Worm (Caenorhabditis elegans): ENCODE measurements around the gene otub-3.

Gene otub-3

ce11 chrIV:8764567-8764966 is 36.6 kb downstream of the otub-3 start, which contains the start of gene cdc-50.B:
Gene cdc-50.B (plus strand): TSS chrIV:8764867.
- no peak for TF ChIP-seq skn-1 (tag; optimal IDR thresholded peaks at IDR 0.05)
- no peak for TF ChIP-seq nhr-21 (tag; optimal IDR thresholded peaks at IDR 0.05)
- no peak for TF ChIP-seq sma-9 (GFP tag; optimal IDR thresholded peaks at IDR 0.05)
- TF ChIP-seq sma-9 (tag; optimal IDR thresholded peaks at IDR 0.05): no peak
- no peak for TF ChIP-seq blmp-1 (tag; optimal IDR thresholded peaks at IDR 0.05; ENCODE audit: insufficient read depth)
- no peak for TF ChIP-seq nhr-237 (tag; optimal IDR thresholded peaks at IDR 0.05)
- TF ChIP-seq unc-55 (GFP tag; optimal IDR thresholded peaks at IDR 0.05): no peak
- TF ChIP-seq mbf-1 (tag; optimal IDR thresholded peaks at IDR 0.05): no peak
- no peak for TF ChIP-seq nhr-129 (tag; optimal IDR thresholded peaks at IDR 0.05)
- TF ChIP-seq lin-13 (GFP tag; optimal IDR thresholded peaks at IDR 0.05): no peak
- no peak for TF ChIP-seq ceh-82 (tag; optimal IDR thresholded peaks at IDR 0.05)
- no peak for TF ChIP-seq nhr-10 (tag; optimal IDR thresholded peaks at IDR 0.05)
- TF ChIP-seq nhr-11 (tag; optimal IDR thresholded peaks at IDR 0.05): no peak
- TF ChIP-seq fos-1 (tag; optimal IDR thresholded peaks at IDR 0.05): no peak
- no peak for TF ChIP-seq nhr-77 (tag; optimal IDR thresholded peaks at IDR 0.05)

DNA sequence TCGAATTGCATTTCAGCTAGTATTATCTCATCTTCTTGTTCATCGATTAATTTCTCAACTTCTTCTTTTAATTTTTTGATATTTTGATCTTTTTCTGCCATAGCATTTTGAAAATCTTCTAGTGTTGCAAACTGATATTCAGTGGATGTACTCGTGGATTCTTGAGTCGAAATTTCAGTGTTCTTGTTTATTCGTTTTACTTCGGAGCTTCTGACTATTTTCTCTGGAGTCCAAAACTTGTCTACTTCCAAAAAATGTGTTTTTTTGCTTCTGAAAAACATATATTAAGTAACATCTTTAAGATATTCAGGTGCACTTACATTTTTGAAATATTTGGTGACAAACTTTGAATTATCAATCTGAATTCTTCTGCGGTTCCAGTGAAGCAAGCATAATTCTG is 41.6 kb downstream of the otub-3 start, which contains the start of gene F20C5.5:
TSS of gene F20C5.5 (minus strand) at position 101 of the 400 bp plus-strand sequence.
- TF ChIP-seq Y55F3AM.14 (GFP tag; optimal IDR thresholded peaks at IDR 0.05) (no peak), skn-1 (tag; optimal IDR thresholded peaks at IDR 0.05) (no peak), lsy-2 (tag; optimal IDR thresholded peaks at IDR 0.05) (no peak), lin-39 (tag; optimal IDR thresholded peaks at IDR 0.05) (no peak), ztf-4 (tag; optimal IDR thresholded peaks at IDR 0.05) (no peak), R02D3.7 (tag; optimal IDR thresholded peaks at IDR 0.05) (no peak), unc-39 (tag; optimal IDR thresholded peaks at IDR 0.05) (no peak), nhr-23 (tag; optimal IDR thresholded peaks at IDR 0.05) (no peak), blmp-1 (tag; optimal IDR thresholded peaks at IDR 0.05; ENCODE audit: insufficient read depth) (no peak), unc-62 (GFP tag; optimal IDR thresholded peaks at IDR 0.05) (no peak), ceh-82 (tag; optimal IDR thresholded peaks at IDR 0.05) (no peak), lin-13 (GFP tag; optimal IDR thresholded peaks at IDR 0.05) (no peak), C34F6.9 (tag; optimal IDR thresholded peaks at IDR 0.05) (no peak), nhr-237 (tag; optimal IDR thresholded peaks at IDR 0.05) (no peak), dmd-4 (tag; optimal IDR thresholded peaks at IDR 0.05) (no peak), lin-11 (tag; optimal IDR thresholded peaks at IDR 0.05) (no peak), aly-2 (tag; optimal IDR thresholded peaks at IDR 0.05) (no peak), nhr-21 (tag; optimal IDR thresholded peaks at IDR 0.05) (no peak), F13H6.1 (tag; optimal IDR thresholded peaks at IDR 0.05) (no peak)

DNA sequence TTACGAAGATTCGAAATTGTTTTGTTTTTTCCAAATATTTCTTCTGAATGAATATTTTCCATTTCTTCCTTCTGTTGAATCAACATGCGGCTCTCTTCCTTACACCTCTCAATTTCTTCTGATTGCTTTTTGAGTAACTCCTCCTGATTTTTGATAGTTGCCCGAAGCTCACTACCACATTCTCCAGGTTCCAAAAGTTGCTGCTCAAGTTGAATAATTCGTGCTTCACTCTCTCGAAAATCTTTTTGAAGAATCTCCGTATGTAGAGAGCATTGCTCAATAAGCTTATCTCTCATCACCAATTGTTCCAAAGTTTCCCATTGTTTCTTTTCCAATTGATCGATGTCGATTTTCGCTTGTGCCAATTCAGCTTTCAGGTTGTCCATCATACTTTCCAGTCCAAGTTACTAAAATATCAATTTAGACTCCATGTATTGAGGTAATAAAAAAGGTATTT is 44.9 kb downstream of the otub-3 start, which contains the start of gene F20C5.6:
TSS of gene F20C5.6 (minus strand) at position 407 of the 457 bp plus-strand sequence.
- TF ChIP-seq unc-62 (GFP tag; optimal IDR thresholded peaks at IDR 0.05): no peak
- no peak for TF ChIP-seq crh-2 (tag; optimal IDR thresholded peaks at IDR 0.05)
- TF ChIP-seq sem-4 (tag; optimal IDR thresholded peaks at IDR 0.05): no peak
- no peak for TF ChIP-seq ZK546.5 (tag; optimal IDR thresholded peaks at IDR 0.05)
- TF ChIP-seq skn-1 (tag; optimal IDR thresholded peaks at IDR 0.05): no peak
- no peak for TF ChIP-seq aly-2 (tag; optimal IDR thresholded peaks at IDR 0.05)
- TF ChIP-seq nhr-12 (tag; optimal IDR thresholded peaks at IDR 0.05): no peak
- TF ChIP-seq unc-39 (tag; optimal IDR thresholded peaks at IDR 0.05): no peak
- TF ChIP-seq lin-11 (tag; optimal IDR thresholded peaks at IDR 0.05): no peak
- no peak for TF ChIP-seq zag-1 (tag; optimal IDR thresholded peaks at IDR 0.05)
- TF ChIP-seq ztf-1 (GFP tag; conservative IDR thresholded peaks at IDR 0.05): no peak
- no peak for TF ChIP-seq egl-27 (tag; optimal IDR thresholded peaks at IDR 0.05)
- TF ChIP-seq fos-1 (tag; optimal IDR thresholded peaks at IDR 0.05): no peak
- TF ChIP-seq lin-13 (GFP tag; optimal IDR thresholded peaks at IDR 0.05): no peak
- no peak for TF ChIP-seq nhr-25 (tag; optimal IDR thresholded peaks at IDR 0.05)
- TF ChIP-seq elt-1 (tag; optimal IDR thresholded peaks at IDR 0.05): no peak
- TF ChIP-seq lsy-2 (tag; optimal IDR thresholded peaks at IDR 0.05): no peak
- TF ChIP-seq ceh-16 (tag; optimal IDR thresholded peaks at IDR 0.05): no peak
- no peak for TF ChIP-seq R02D3.7 (tag; optimal IDR thresholded peaks at IDR 0.05)

ce11 chrIV:8778045-8778444 is 50.1 kb downstream of the otub-3 start, which contains the start of gene C33D9.6:
Gene C33D9.6 (minus strand): TSS chrIV:8778145.
- no peak for TF ChIP-seq nhr-237 (tag; optimal IDR thresholded peaks at IDR 0.05)
- no peak for TF ChIP-seq nhr-11 (tag; optimal IDR thresholded peaks at IDR 0.05)
- no peak for TF ChIP-seq unc-39 (tag; optimal IDR thresholded peaks at IDR 0.05)
- no peak for TF ChIP-seq nhr-21 (tag; optimal IDR thresholded peaks at IDR 0.05)
- no peak for TF ChIP-seq nhr-23 (tag; optimal IDR thresholded peaks at IDR 0.05)
- no peak for TF ChIP-seq mdl-1 (tag; optimal IDR thresholded peaks at IDR 0.05)
- TF ChIP-seq lin-39 (tag; optimal IDR thresholded peaks at IDR 0.05): no peak
- TF ChIP-seq aly-2 (tag; optimal IDR thresholded peaks at IDR 0.05): no peak
- TF ChIP-seq lin-11 (tag; optimal IDR thresholded peaks at IDR 0.05): no peak
- no peak for TF ChIP-seq nhr-6 (tag; optimal IDR thresholded peaks at IDR 0.05)
- TF ChIP-seq nhr-25 (tag; optimal IDR thresholded peaks at IDR 0.05): no peak

Measured in whole organism, L2 larva.